Fruit fly (Drosophila melanogaster) whole organism, wandering third instar larva: ENCODE results near the gene CG6290.

Experiments used
- Abd-B ChIP-seq: fragments of >200 bp; optimal IDR thresholded peaks from 2 replicates; lab custom pipeline; 2017; ENCODE audit warnings: missing biosample characterization, missing genetic modification characterization
- CG32264 ChIP-seq: fragments of 200-800 bp; sonication (Bioruptor generic); optimal IDR thresholded peaks from 2 replicates; lab custom pipeline; 2016; ENCODE audit warnings: missing biosample characterization, missing genetic modification characterization
- CG9705 ChIP-seq: fragments of 200-800 bp; sonication (Bioruptor generic); optimal IDR thresholded peaks from 2 replicates; lab custom pipeline; 2018; ENCODE audit warnings: missing biosample characterization, mild to moderate bottlenecking, missing genetic modification characterization
- CrebA ChIP-seq: fragments of 200-800 bp; sonication (Bioruptor generic); optimal IDR thresholded peaks from 2 replicates; lab custom pipeline; 2016; ENCODE audit warnings: missing biosample characterization, mild to moderate bottlenecking, missing genetic modification characterization, borderline replicate concordance
- Dfd ChIP-seq: fragments of >200 bp; optimal IDR thresholded peaks from 2 replicates; lab custom pipeline; 2017; ENCODE audit warnings: missing biosample characterization, missing genetic modification characterization
- Dif ChIP-seq: fragments of 200-275, 200-300 bp; sonication (Bioruptor generic); optimal IDR thresholded peaks from 2 replicates; lab custom pipeline; 2018; ENCODE audit warnings: missing biosample characterization, missing genetic modification characterization; ENCODE audit not compliant: partially characterized antibody
- GATAd ChIP-seq: sonication (Bioruptor generic); optimal IDR thresholded peaks from 2 replicates; lab custom pipeline; 2016; ENCODE audit warnings: missing biosample characterization, missing genetic modification characterization
- HLH106 ChIP-seq: fragments of 200-800 bp; optimal IDR thresholded peaks from 3 replicates; lab custom pipeline; 2019; ENCODE audit warnings: missing biosample characterization, mild to moderate bottlenecking, missing genetic modification characterization, moderate library complexity
- Hnf4 ChIP-seq: fragments of 200-800 bp; sonication (Bioruptor generic); optimal IDR thresholded peaks from 2 replicates; lab custom pipeline; 2016; ENCODE audit warnings: missing biosample characterization, mild to moderate bottlenecking, missing genetic modification characterization
- Hr78 ChIP-seq: fragments of >200 bp; optimal IDR thresholded peaks from 2 replicates; lab custom pipeline; 2017; ENCODE audit warnings: missing biosample characterization, missing genetic modification characterization
- Hr83 ChIP-seq: fragments of 200-300 bp; sonication (Bioruptor generic); optimal IDR thresholded peaks from 2 replicates; lab custom pipeline; 2016; ENCODE audit warnings: missing biosample characterization, mild to moderate bottlenecking, missing genetic modification characterization, moderate library complexity; ENCODE audit not compliant: poor library complexity, severe bottlenecking
- Myc ChIP-seq: fragments of >200 bp; optimal IDR thresholded peaks from 2 replicates; lab custom pipeline; 2017
- Rel ChIP-seq, 2 experiments: fragments of 200-800 bp; sonication (Bioruptor generic) in 1 of 2; optimal IDR thresholded peaks; 2 replicates in 1 of 2; 3 replicates in 1 of 2; lab custom pipeline; 2016 to 2019; ENCODE audit warnings: mild to moderate bottlenecking in 2 of 2, missing biosample characterization in 2 of 2, missing genetic modification characterization in 2 of 2, moderate library complexity in 1 of 2
- Vsx2 ChIP-seq: fragments of 200-300, 225-300 bp; sonication (Bioruptor generic); optimal IDR thresholded peaks from 2 replicates; lab custom pipeline; 2018; ENCODE audit warnings: missing biosample characterization, missing genetic modification characterization; ENCODE audit not compliant: partially characterized antibody
- br ChIP-seq: fragments of 200-800 bp; sonication (Bioruptor generic); optimal IDR thresholded peaks from 2 replicates; lab custom pipeline; 2016; ENCODE audit warnings: missing biosample characterization, missing genetic modification characterization
- dl ChIP-seq, 2 experiments: fragments of 175-275, 200-275 bp in 1 of 2; fragments of 200-275 bp in 1 of 2; sonication (Bioruptor generic); optimal IDR thresholded peaks; lab custom pipeline; 2018; ENCODE audit warnings: mild to moderate bottlenecking in 2 of 2, missing biosample characterization in 2 of 2, missing genetic modification characterization in 2 of 2, moderate library complexity in 2 of 2; ENCODE audit not compliant: partially characterized antibody in 2 of 2, insufficient read depth in 1 of 2
- dmrt93B ChIP-seq: fragments of 200-800 bp; sonication (Bioruptor generic); optimal IDR thresholded peaks from 2 replicates; lab custom pipeline; 2018; ENCODE audit warnings: missing biosample characterization, mild to moderate bottlenecking, missing genetic modification characterization
- dsf ChIP-seq: sonication (Bioruptor generic); optimal IDR thresholded peaks from 2 replicates; lab custom pipeline; 2016; ENCODE audit warnings: missing biosample characterization, missing genetic modification characterization, borderline replicate concordance
- ey ChIP-seq: fragments of 200-800 bp; sonication (Bioruptor generic); optimal IDR thresholded peaks from 2 replicates; lab custom pipeline; 2016; ENCODE audit warnings: missing biosample characterization, missing genetic modification characterization
- foxo ChIP-seq, 2 experiments: fragments of 200-800 bp; sonication (Bioruptor generic); optimal IDR thresholded peaks; 2 replicates in 1 of 2; 3 replicates in 1 of 2; lab custom pipeline; 2016 to 2017; ENCODE audit warnings: missing biosample characterization in 2 of 2, missing genetic modification characterization in 2 of 2
- h ChIP-seq: fragments of 200-800 bp; sonication (Bioruptor generic); optimal IDR thresholded peaks from 3 replicates; lab custom pipeline; 2016; ENCODE audit warnings: missing biosample characterization, mild to moderate bottlenecking, missing genetic modification characterization
- jim ChIP-seq: fragments of 175-275, 200-325 bp; sonication (Bioruptor generic); optimal IDR thresholded peaks from 2 replicates; lab custom pipeline; 2016; ENCODE audit warnings: missing biosample characterization, mild to moderate bottlenecking, missing genetic modification characterization
- lola ChIP-seq: fragments of >200 bp; optimal IDR thresholded peaks from 2 replicates; lab custom pipeline; 2017; ENCODE audit warnings: missing biosample characterization, missing genetic modification characterization
- pan ChIP-seq: fragments of >200 bp; optimal IDR thresholded peaks from 2 replicates; lab custom pipeline; 2017
- psq ChIP-seq: fragments of 200-800 bp; sonication (Bioruptor generic); optimal IDR thresholded peaks from 3 replicates; lab custom pipeline; 2017; ENCODE audit warnings: missing biosample characterization, mild to moderate bottlenecking, missing genetic modification characterization, moderate library complexity
- sage ChIP-seq: fragments of 200-800 bp; sonication (Bioruptor generic); optimal IDR thresholded peaks from 2 replicates; lab custom pipeline; 2016; ENCODE audit warnings: missing biosample characterization, mild to moderate bottlenecking, missing genetic modification characterization
- tai ChIP-seq: sonication (Bioruptor generic); optimal IDR thresholded peaks from 2 replicates; lab custom pipeline; 2016; ENCODE audit warnings: missing biosample characterization, missing genetic modification characterization
- usp ChIP-seq: fragments of >200 bp; optimal IDR thresholded peaks from 2 replicates; lab custom pipeline; 2017; ENCODE audit warnings: missing biosample characterization, missing genetic modification characterization
- woc ChIP-seq: sonication (Bioruptor generic); optimal IDR thresholded peaks from 2 replicates; lab custom pipeline; 2016; ENCODE audit warnings: missing biosample characterization, mild to moderate bottlenecking, missing genetic modification characterization

CG6290 gene

DNA sequence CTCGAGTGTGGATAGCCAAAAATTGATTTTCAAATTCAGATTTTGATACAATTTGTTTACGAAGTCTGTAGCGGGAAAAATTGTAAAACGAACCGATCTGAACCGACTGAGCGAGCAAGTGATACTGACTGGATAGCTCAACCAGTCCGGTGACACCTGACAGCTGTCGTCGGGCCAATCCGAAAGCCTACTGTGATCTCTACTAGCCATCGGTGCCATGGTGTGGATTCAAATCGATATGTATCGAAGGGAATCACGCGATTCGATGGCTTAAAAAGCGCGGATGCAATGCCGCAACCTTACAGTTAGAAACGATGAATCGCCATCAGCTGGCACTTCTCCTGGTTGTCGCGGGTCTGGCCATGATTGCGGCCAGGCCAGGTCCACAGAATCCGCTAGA, at the start of gene CG6290:
CG6290 (plus strand) TSS at position 301 of the 400 bp plus-strand sequence.
- TF ChIP-seq h (GFP tag; lab: Kevin White, UChicago) (no peak), lola (no peak), dmrt93B (GFP tag; lab: Kevin White, UChicago) (no peak), psq (no peak), Abd-B (GFP tag; lab: Kevin White, UChicago) (no peak), dl (GFP tag; optimal IDR thresholded peaks at IDR 0.05; lab: Kevin White, UChicago; ENCODE audit: insufficient read depth in 1 of 2, partially characterized antibody in 2 of 2) (no peak), Myc (lab: Kevin White, UChicago) (no peak), pan (lab: Kevin White, UChicago) (no peak), usp (no peak), Dfd (GFP tag; lab: Kevin White, UChicago) (no peak), sage (GFP tag; lab: Kevin White, UChicago) (no peak)

dm6 chrX:18395157-18395556, 42.1 kb upstream of the CG6290 start:
- TF ChIP-seq Rel (GFP tag; optimal IDR thresholded peaks at IDR 0.05; lab: Kevin White, UChicago) (no peak), Rel (tag; optimal IDR thresholded peaks at IDR 0.05; lab: Kevin White, UChicago) (peak; percentile 40), Hr83 (GFP tag; lab: Kevin White, UChicago) (no peak)
- TF ChIP-seq, all 38 proteins: peak for 1

DNA sequence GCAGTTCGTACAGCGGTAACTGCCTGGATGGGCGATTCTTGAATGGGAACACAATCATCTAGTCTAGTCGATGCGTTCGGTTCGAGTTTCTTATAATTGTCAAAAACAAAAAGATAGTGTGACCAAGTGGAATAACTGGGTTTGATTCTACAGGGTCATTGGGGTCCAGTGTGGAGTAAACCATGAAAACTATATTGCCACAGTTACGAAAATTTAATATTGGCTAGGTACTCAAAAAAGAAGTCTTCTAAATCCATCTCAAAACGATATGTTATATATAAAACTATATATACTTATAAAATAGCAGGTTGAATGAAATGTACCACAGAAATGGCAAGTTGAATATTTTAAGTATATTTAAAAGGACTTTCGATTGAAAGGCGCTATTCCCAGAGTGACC, 37.3 kb upstream of the CG6290 start, which contains the start of gene CG34328:
CG34328 (minus strand) TSS at position 101 of the 400 bp plus-strand sequence.
- no peak for TF ChIP-seq lola
- TF ChIP-seq Hnf4: no peak
- no peak for TF ChIP-seq CrebA (GFP tag; lab: Kevin White, UChicago)
- TF ChIP-seq foxo (GFP tag; optimal IDR thresholded peaks at IDR 0.05; lab: Kevin White, UChicago): no peak
- TF ChIP-seq dl (GFP tag; optimal IDR thresholded peaks at IDR 0.05; lab: Kevin White, UChicago; ENCODE audit: insufficient read depth in 1 of 2, partially characterized antibody in 2 of 2): no peak
- no peak for TF ChIP-seq dsf (GFP tag; lab: Kevin White, UChicago)
- TF ChIP-seq Vsx2 (GFP tag; lab: Kevin White, UChicago): no peak
- no peak for TF ChIP-seq jim (GFP tag; lab: Kevin White, UChicago)
- no peak for TF ChIP-seq ey (GFP tag; lab: Kevin White, UChicago)
- no peak for TF ChIP-seq GATAd (GFP tag; lab: Kevin White, UChicago)
- no peak for TF ChIP-seq woc (GFP tag; lab: Kevin White, UChicago)
- TF ChIP-seq dmrt93B (GFP tag; lab: Kevin White, UChicago): no peak
- TF ChIP-seq HLH106 (tag; lab: Kevin White, UChicago): no peak

DNA sequence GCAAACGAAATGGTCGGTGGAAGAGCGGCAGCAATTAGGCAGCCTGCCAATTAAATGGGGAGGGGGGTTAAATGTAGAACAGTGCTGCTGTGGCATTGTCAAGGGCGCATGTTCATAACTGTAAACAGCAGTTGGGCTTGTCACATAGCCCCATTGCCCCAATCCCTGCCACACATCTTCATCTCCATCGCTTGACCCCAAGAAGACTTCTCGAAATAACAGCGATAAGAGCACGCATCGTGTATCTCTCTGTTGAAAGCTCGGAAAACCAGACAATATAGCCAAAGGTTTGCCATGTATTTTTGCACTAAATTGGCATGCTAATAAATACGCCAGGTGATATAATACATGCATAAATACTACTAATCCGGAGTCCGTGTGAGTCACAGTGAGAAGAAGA, 34.7 kb upstream of the CG6290 start:
- no peak for TF ChIP-seq CG9705
- no peak for TF ChIP-seq Rel (GFP tag; optimal IDR thresholded peaks at IDR 0.05; lab: Kevin White, UChicago)
- peak; percentile 50 for TF ChIP-seq Rel (tag; optimal IDR thresholded peaks at IDR 0.05; lab: Kevin White, UChicago)
- TF ChIP-seq, all 38 proteins: peak for 1

DNA sequence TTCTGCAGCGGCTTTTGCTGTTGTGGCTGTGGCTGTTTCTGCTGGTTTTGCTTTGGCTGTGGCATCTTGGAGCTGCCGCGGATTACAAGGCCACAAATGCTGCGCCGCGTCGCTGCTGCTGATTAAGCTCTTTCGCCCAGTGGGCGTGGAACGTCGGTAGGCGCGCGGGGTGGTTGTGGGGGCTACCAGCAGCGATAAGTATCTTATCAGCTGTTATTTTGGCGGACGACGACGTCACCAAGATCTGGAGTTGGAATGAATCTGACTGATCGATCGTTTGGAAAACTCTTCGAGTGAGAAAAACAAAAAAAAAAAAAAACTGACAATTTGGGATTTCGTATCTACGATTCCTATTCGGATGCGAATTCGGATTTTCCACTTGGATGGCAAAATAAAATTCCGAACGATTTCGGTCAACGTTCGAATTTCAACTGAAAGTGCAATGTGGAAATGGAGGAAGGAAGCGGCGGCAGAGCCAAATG, 33.1 kb upstream of the CG6290 start:
- no peak for TF ChIP-seq Hr78 (GFP tag; lab: Kevin White, UChicago)
- peak; percentile 22 for TF ChIP-seq Dif
- no peak for TF ChIP-seq HLH106 (tag; lab: Kevin White, UChicago)
- TF ChIP-seq Rel (GFP tag; optimal IDR thresholded peaks at IDR 0.05; lab: Kevin White, UChicago): no peak
- peak; percentile 3 for TF ChIP-seq Rel (tag; optimal IDR thresholded peaks at IDR 0.05; lab: Kevin White, UChicago)
- TF ChIP-seq foxo (GFP tag; optimal IDR thresholded peaks at IDR 0.05; lab: Kevin White, UChicago): no peak
- no peak for TF ChIP-seq CG32264
- TF ChIP-seq tai (GFP tag; lab: Kevin White, UChicago): no peak
- no peak for TF ChIP-seq ey (GFP tag; lab: Kevin White, UChicago)
- TF ChIP-seq Vsx2 (GFP tag; lab: Kevin White, UChicago): no peak
- no peak for TF ChIP-seq CG9705
- TF ChIP-seq woc (GFP tag; lab: Kevin White, UChicago): no peak
- TF ChIP-seq psq: no peak
- no peak for TF ChIP-seq CrebA (GFP tag; lab: Kevin White, UChicago)
- TF ChIP-seq sage (GFP tag; lab: Kevin White, UChicago): no peak
- no peak for TF ChIP-seq br (GFP tag; lab: Kevin White, UChicago)
